Fruit fly (Drosophila melanogaster) whole organism, embryonic: ENCODE measurements around the gene trus.

Experiments used
- Antp ChIP-seq: fragments of 200-800 bp; sonication (Bioruptor generic); optimal IDR thresholded peaks from 3 replicates; lab custom pipeline; 2016; ENCODE audit warnings: missing biosample characterization, missing genetic modification characterization
- Atf3 ChIP-seq: fragments of 200-800 bp; sonication (Bioruptor generic); optimal IDR thresholded peaks from 3 replicates; lab custom pipeline; 2016; ENCODE audit warnings: missing biosample characterization, missing genetic modification characterization
- Awh ChIP-seq: fragments of 200-800 bp; sonication (Bioruptor generic); IDR thresholded peaks from 2 replicates; pipeline ENCODE4, ENCODE4 v1.3.6; 2022; ENCODE audit warnings: missing biosample characterization, missing genetic modification characterization
- CG10209 ChIP-seq: fragments of 200-800 bp; sonication (Bioruptor generic); optimal IDR thresholded peaks from 3 replicates; lab custom pipeline; 2017; ENCODE audit warnings: missing biosample characterization, mild to moderate bottlenecking, missing genetic modification characterization, missing genetic modification reagents
- CG10274 ChIP-seq: fragments of 200-800 bp; sonication (Bioruptor generic); optimal IDR thresholded peaks from 3 replicates; lab custom pipeline; 2017; ENCODE audit warnings: missing biosample characterization, mild to moderate bottlenecking, missing genetic modification characterization
- CG12219 ChIP-seq: fragments of 200-800 bp; sonication (Bioruptor generic); optimal IDR thresholded peaks from 3 replicates; lab custom pipeline; 2018; ENCODE audit warnings: missing biosample characterization, mild to moderate bottlenecking, missing genetic modification characterization
- CG12236 ChIP-seq: fragments of 200-800 bp; sonication (Bioruptor generic); optimal IDR thresholded peaks from 2 replicates; lab custom pipeline; 2016; ENCODE audit warnings: missing biosample characterization, missing genetic modification characterization
- CG12391 ChIP-seq: fragments of 200-800 bp; sonication (Bioruptor generic); optimal IDR thresholded peaks from 3 replicates; lab custom pipeline; 2018; ENCODE audit warnings: missing biosample characterization, mild to moderate bottlenecking, missing genetic modification characterization, moderate library complexity
- CG15073 ChIP-seq: fragments of 200-800 bp; sonication (Bioruptor generic); optimal IDR thresholded peaks from 2 replicates; lab custom pipeline; 2016; ENCODE audit warnings: missing biosample characterization, missing genetic modification characterization
- CG17328 ChIP-seq: fragments of 200-800 bp; sonication (Bioruptor generic); IDR thresholded peaks from 2 replicates; pipeline ENCODE4 v1.3.6; 2022; ENCODE audit warnings: missing biosample characterization, missing genetic modification characterization
- CG17361 ChIP-seq: fragments of 200-800 bp; sonication (Bioruptor generic); IDR thresholded peaks from 3 replicates; pipeline ENCODE4 v1.3.6; 2022; ENCODE audit warnings: missing biosample characterization, missing genetic modification characterization
- CG2116 ChIP-seq: fragments of 200-800 bp; sonication (Bioruptor generic); optimal IDR thresholded peaks from 3 replicates; lab custom pipeline; 2018; ENCODE audit warnings: missing biosample characterization, mild to moderate bottlenecking, missing genetic modification characterization
- CG30403 ChIP-seq: fragments of 200-800 bp; sonication (Bioruptor generic); optimal IDR thresholded peaks from 3 replicates; lab custom pipeline; 2016; ENCODE audit warnings: missing biosample characterization, missing genetic modification characterization
- CG30431 ChIP-seq: fragments of 200-800 bp; sonication (Bioruptor generic); optimal IDR thresholded peaks from 2 replicates; lab custom pipeline; 2017; ENCODE audit warnings: missing biosample characterization, missing genetic modification characterization
- CG32532 ChIP-seq: fragments of 200-800 bp; sonication (Bioruptor generic); IDR thresholded peaks from 2 replicates; pipeline ENCODE4 v1.3.6; 2022; ENCODE audit warnings: missing biosample characterization, missing genetic modification characterization
- CG33557 ChIP-seq: fragments of 200-800 bp; sonication (Bioruptor generic); optimal IDR thresholded peaks from 2 replicates; lab custom pipeline; 2019; ENCODE audit warnings: missing biosample characterization, mild to moderate bottlenecking, missing genetic modification characterization, moderate library complexity
- CG4617 ChIP-seq: fragments of 200-800 bp; sonication (Bioruptor generic); optimal IDR thresholded peaks from 3 replicates; lab custom pipeline; 2016; ENCODE audit warnings: missing biosample characterization, missing genetic modification characterization, borderline replicate concordance
- CG4707 ChIP-seq: fragments of 200-800 bp; sonication (Bioruptor generic); optimal IDR thresholded peaks from 2 replicates; lab custom pipeline; 2018; ENCODE audit warnings: missing biosample characterization, mild to moderate bottlenecking, missing genetic modification characterization, moderate library complexity
- CG5953 ChIP-seq: fragments of 200-800 bp; sonication (Bioruptor generic); IDR thresholded peaks from 2 replicates; pipeline ENCODE4 v1.3.6; 2022; ENCODE audit warnings: missing biosample characterization, missing genetic modification characterization
- CG6654 ChIP-seq: fragments of 200-800 bp; sonication (Bioruptor generic); optimal IDR thresholded peaks from 2 replicates; lab custom pipeline; 2017; ENCODE audit warnings: missing biosample characterization, mild to moderate bottlenecking, missing genetic modification characterization
- CG7556 ChIP-seq: fragments of 200-800 bp; sonication (Bioruptor generic); optimal IDR thresholded peaks from 2 replicates; lab custom pipeline; 2017; ENCODE audit warnings: missing biosample characterization, mild to moderate bottlenecking, missing genetic modification characterization
- CG7928 ChIP-seq: fragments of 200-800 bp; sonication (Bioruptor generic); optimal IDR thresholded peaks from 2 replicates; lab custom pipeline; 2017; ENCODE audit warnings: missing biosample characterization, mild to moderate bottlenecking, missing genetic modification characterization
- CG8944 ChIP-seq: fragments of 200-800 bp; sonication (Bioruptor generic); optimal IDR thresholded peaks from 3 replicates; lab custom pipeline; 2016; ENCODE audit warnings: missing biosample characterization, missing genetic modification characterization
- CG9797 ChIP-seq: fragments of 200-800 bp; sonication (Bioruptor generic); optimal IDR thresholded peaks from 3 replicates; lab custom pipeline; 2018; ENCODE audit warnings: missing biosample characterization, mild to moderate bottlenecking, missing genetic modification characterization
- CG9817 ChIP-seq: fragments of 200-800 bp; sonication (Bioruptor generic); optimal IDR thresholded peaks from 2 replicates; lab custom pipeline; 2018; ENCODE audit warnings: missing biosample characterization, mild to moderate bottlenecking, missing genetic modification characterization, moderate library complexity
- ERR ChIP-seq: fragments of 200-800 bp; sonication (Bioruptor generic); optimal IDR thresholded peaks from 2 replicates; lab custom pipeline; 2016; ENCODE audit warnings: missing biosample characterization, missing genetic modification characterization
- Fer3 ChIP-seq: fragments of 200-800 bp; sonication (Bioruptor generic); optimal IDR thresholded peaks from 2 replicates; lab custom pipeline; 2018; ENCODE audit warnings: missing biosample characterization, mild to moderate bottlenecking, missing genetic modification characterization, moderate library complexity
- NFAT ChIP-seq: fragments of 200-800 bp; sonication (Bioruptor generic); IDR thresholded peaks from 2 replicates; pipeline ENCODE4 v1.3.6; 2022; ENCODE audit warnings: missing biosample characterization, missing genetic modification characterization
- Xbp1 ChIP-seq: fragments of 200-800 bp; sonication (Bioruptor generic); optimal IDR thresholded peaks from 3 replicates; lab custom pipeline; 2016; ENCODE audit warnings: missing biosample characterization, mild to moderate bottlenecking, missing genetic modification characterization
- abd-A ChIP-seq: fragments of 200-800 bp; sonication (Bioruptor generic); optimal IDR thresholded peaks from 3 replicates; lab custom pipeline; 2019; ENCODE audit warnings: missing biosample characterization, mild to moderate bottlenecking, missing genetic modification characterization, moderate library complexity
- ara ChIP-seq: fragments of 200-800 bp; sonication (Bioruptor generic); IDR thresholded peaks from 2 replicates; pipeline ENCODE4 v1.3.6; 2022; ENCODE audit warnings: missing biosample characterization, missing genetic modification characterization
- bcd ChIP-seq: fragments of 200-800 bp; sonication (Bioruptor generic); optimal IDR thresholded peaks from 2 replicates; lab custom pipeline; 2017; ENCODE audit warnings: missing biosample characterization, mild to moderate bottlenecking, missing genetic modification characterization
- corto ChIP-seq: fragments of 200-800 bp; sonication (Bioruptor generic); optimal IDR thresholded peaks from 2 replicates; lab custom pipeline; 2016; ENCODE audit warnings: missing biosample characterization, mild to moderate bottlenecking, missing genetic modification characterization, moderate library complexity
- danr ChIP-seq: fragments of 200-800 bp; sonication (Bioruptor generic); IDR thresholded peaks from 2 replicates; pipeline ENCODE4 v1.3.6; 2022; ENCODE audit warnings: missing biosample characterization, missing genetic modification characterization
- dmrt99B ChIP-seq: fragments of 200-800 bp; sonication (Bioruptor generic); optimal IDR thresholded peaks from 2 replicates; lab custom pipeline; 2018; ENCODE audit warnings: missing biosample characterization, mild to moderate bottlenecking, missing genetic modification characterization, moderate library complexity
- emc ChIP-seq: fragments of 200-800 bp; sonication (Bioruptor generic); optimal IDR thresholded peaks from 2 replicates; lab custom pipeline; 2016; ENCODE audit warnings: missing biosample characterization, missing genetic modification characterization
- ewg ChIP-seq: fragments of 200-800 bp; sonication (Bioruptor generic); optimal IDR thresholded peaks from 3 replicates; lab custom pipeline; 2017; ENCODE audit warnings: mild to moderate bottlenecking, missing biosample characterization, missing genetic modification reagents, missing genetic modification characterization
- fru ChIP-seq: fragments of >200 bp; optimal IDR thresholded peaks from 2 replicates; lab custom pipeline; 2017
- org-1 ChIP-seq: fragments of 200-800 bp; sonication (Bioruptor generic); optimal IDR thresholded peaks from 2 replicates; lab custom pipeline; 2017; ENCODE audit warnings: missing biosample characterization, missing genetic modification characterization
- rib ChIP-seq: fragments of 200-800 bp; sonication (Bioruptor generic); IDR thresholded peaks from 2 replicates; pipeline ENCODE4 v1.3.6; 2022; ENCODE audit warnings: missing biosample characterization, missing genetic modification characterization
- ro ChIP-seq: fragments of 200-800 bp; sonication (Bioruptor generic); IDR thresholded peaks from 2 replicates; pipeline ENCODE4 v1.3.6; 2022; ENCODE audit warnings: missing biosample characterization, missing genetic modification characterization
- sc ChIP-seq, 3 experiments: fragments of >200 bp in 2 of 3; fragments of 200-800 bp in 1 of 3; sonication (Bioruptor generic) in 1 of 3; optimal IDR thresholded peaks; 2 replicates in 2 of 3; 3 replicates in 1 of 3; lab custom pipeline; 2017; ENCODE audit warnings: mild to moderate bottlenecking in 1 of 3, missing biosample characterization in 1 of 3, missing genetic modification characterization in 1 of 3, missing genetic modification reagents in 1 of 3
- shn ChIP-seq: fragments of 200-800 bp; sonication (Bioruptor generic); optimal IDR thresholded peaks from 3 replicates; lab custom pipeline; 2016; ENCODE audit warnings: missing biosample characterization, missing genetic modification characterization
- sim ChIP-seq: fragments of 200-800 bp; sonication (Bioruptor generic); IDR thresholded peaks from 2 replicates; pipeline ENCODE4 v1.3.6; 2022; ENCODE audit warnings: missing biosample characterization, missing genetic modification characterization
- so ChIP-seq: fragments of 200-800 bp; sonication (Bioruptor generic); IDR thresholded peaks from 3 replicates; pipeline ENCODE4 v1.3.6; 2022; ENCODE audit warnings: missing biosample characterization, missing genetic modification characterization
- ttk ChIP-seq: fragments of 200-800 bp; sonication (Bioruptor generic); IDR thresholded peaks from 2 replicates; pipeline ENCODE4 v2.1.2; 2022; ENCODE audit warnings: missing biosample characterization, missing genetic modification characterization
- vnd ChIP-seq: fragments of 200-800 bp; sonication (Bioruptor generic); IDR thresholded peaks from 3 replicates; pipeline ENCODE4 v1.3.6; 2022; ENCODE audit warnings: missing biosample characterization, missing genetic modification characterization; ENCODE audit not compliant: partially characterized antibody
- wor ChIP-seq: fragments of 200-800 bp; sonication (Bioruptor generic); IDR thresholded peaks from 2 replicates; pipeline ENCODE4 v1.3.6; 2022; ENCODE audit warnings: missing biosample characterization, missing genetic modification characterization
- zen2 ChIP-seq: fragments of 200-800 bp; sonication (Bioruptor generic); IDR thresholded peaks from 3 replicates; pipeline ENCODE4 v1.3.6; 2022; ENCODE audit warnings: missing biosample characterization, missing genetic modification characterization; ENCODE audit not compliant: partially characterized antibody

Gene trus

dm6 chr3R:12442601-12443533 is 13.5 kb upstream of the trus start (continued):
- TF ChIP-seq CG17361 (GFP tag; lab: Robert Waterston, UW) (0 out of 3 replicates have a peak, but pooled peaks have one; percentile 7), so (GFP tag; lab: Robert Waterston, UW) (peak; percentile 7; the same call in 1 of the 3 replicates), CG8944 (GFP tag; lab: Kevin White, UChicago) (no peak), Xbp1 (GFP tag; lab: Kevin White, UChicago) (peak; percentile 8), CG10209 (GFP tag; lab: Kevin White, UChicago) (peak; percentile 24), fru (lab: Kevin White, UChicago) (no peak), Antp (GFP tag; lab: Kevin White, UChicago) (no peak), vnd (GFP tag; lab: Robert Waterston, UW) (no peak), CG9797 (no peak), CG17328 (GFP tag; lab: Robert Waterston, UW) (no peak), CG9817 (tag; lab: Kevin White, UChicago) (peak; percentile 49), ro (GFP tag; lab: Robert Waterston, UW) (no peak), CG30431 (no peak), NFAT (GFP tag; lab: Robert Waterston, UW) (no peak), CG32532 (GFP tag; lab: Robert Waterston, UW) (peak; percentile 45), ewg (GFP tag; lab: Kevin White, UChicago) (no peak), corto (GFP tag; lab: Kevin White, UChicago) (peak; percentile 50), sc (optimal IDR thresholded peaks at IDR 0.05; lab: Kevin White, UChicago) (no peak), sc (GFP tag; optimal IDR thresholded peaks at IDR 0.05; lab: Kevin White, UChicago) (no peak), CG15073 (no peak), Fer3 (tag; lab: Kevin White, UChicago) (peak; percentile 35), abd-A (tag; lab: Kevin White, UChicago) (no peak), CG12391 (tag; lab: Kevin White, UChicago) (peak; percentile 16), sim (GFP tag; lab: Robert Waterston, UW) (no peak), bcd (peak; percentile 13), CG30403 (GFP tag; lab: Kevin White, UChicago) (peak; percentile 54), CG33557 (GFP tag; lab: Kevin White, UChicago) (no peak), CG10274 (GFP tag; lab: Kevin White, UChicago) (no peak), ttk (GFP tag; lab: Robert Waterston, UW) (no peak), Atf3 (GFP tag; lab: Kevin White, UChicago) (no peak), emc (GFP tag; lab: Kevin White, UChicago) (no peak), CG4617 (GFP tag; lab: Kevin White, UChicago) (no peak), CG7556 (peak; percentile 37), CG7928 (GFP tag; lab: Kevin White, UChicago) (no peak), shn (GFP tag; lab: Kevin White, UChicago) (no peak), wor (GFP tag; lab: Robert Waterston, UW) (no peak), org-1 (GFP tag; lab: Kevin White, UChicago) (peak; percentile 3), Awh (GFP tag; lab: Robert Waterston, UW) (no peak), dmrt99B (tag; lab: Kevin White, UChicago) (peak; percentile 39), CG6654 (no peak), zen2 (GFP tag; lab: Robert Waterston, UW) (no peak), CG12236 (GFP tag; lab: Kevin White, UChicago) (no peak), CG12219 (GFP tag; lab: Kevin White, UChicago) (no peak), CG4707 (GFP tag; lab: Kevin White, UChicago) (no peak), CG2116 (GFP tag; lab: Kevin White, UChicago) (no peak), danr (GFP tag; lab: Robert Waterston, UW) (no peak), ara (GFP tag; lab: Robert Waterston, UW) (no peak), CG5953 (no peak), rib (0 out of 2 replicates have a peak, but pooled peaks have one; percentile 42), ERR (no peak)
